Worm (Caenorhabditis elegans) whole organism, L2 larva: ENCODE results near the gene Y73C8C.8.

Experiments
- F13H6.1 ChIP-seq: sonication (generic microtip); optimal IDR thresholded peaks from 2 replicates; lab custom pipeline; 2016; ENCODE audit warnings: missing genetic modification characterization, missing compliant biosample characterization
- R02D3.7 ChIP-seq: fragments of 150-350 bp; optimal IDR thresholded peaks from 2 replicates; lab custom pipeline; 2014; ENCODE audit warnings: missing biosample characterization, missing genetic modification characterization
- Y55F3AM.14 ChIP-seq: fragments of 200-800 bp; sonication (Bioruptor generic); optimal IDR thresholded peaks from 2 replicates; lab custom pipeline; 2018; ENCODE audit warnings: mild to moderate bottlenecking, missing genetic modification characterization, missing compliant biosample characterization
- ZK546.5 ChIP-seq: sonication (generic microtip); optimal IDR thresholded peaks from 2 replicates; lab custom pipeline; 2017; ENCODE audit warnings: missing biosample characterization, missing genetic modification characterization
- alr-1 ChIP-seq: fragments of 150-350 bp; optimal IDR thresholded peaks from 2 replicates; lab custom pipeline; 2014; ENCODE audit warnings: missing biosample characterization, missing genetic modification characterization
- aly-2 ChIP-seq: fragments of 150-350 bp; optimal IDR thresholded peaks from 2 replicates; lab custom pipeline; 2014; ENCODE audit warnings: missing biosample characterization, missing genetic modification characterization
- ama-1 ChIP-seq: fragments of 150-350 bp; optimal IDR thresholded peaks from 2 replicates; lab custom pipeline; 2018; ENCODE audit warnings: inconsistent platforms
- blmp-1 ChIP-seq: sonication (generic microtip); optimal IDR thresholded peaks from 2 replicates; lab custom pipeline; 2017; ENCODE audit warnings: missing genetic modification characterization, mild to moderate bottlenecking, missing compliant biosample characterization, antibody characterized with exemption, moderate library complexity; ENCODE audit not compliant: insufficient read depth
- ceh-16 ChIP-seq: fragments of 150-350 bp; optimal IDR thresholded peaks from 2 replicates; lab custom pipeline; 2014; ENCODE audit warnings: missing biosample characterization, missing genetic modification characterization
- ceh-82 ChIP-seq: fragments of 150-350 bp; optimal IDR thresholded peaks from 2 replicates; lab custom pipeline; 2014; ENCODE audit warnings: missing biosample characterization, missing genetic modification characterization
- crh-2 ChIP-seq: sonication (generic microtip); optimal IDR thresholded peaks from 2 replicates; lab custom pipeline; 2017; ENCODE audit warnings: missing biosample characterization, missing genetic modification characterization
- elt-1 ChIP-seq: fragments of 150-350 bp; optimal IDR thresholded peaks from 2 replicates; lab custom pipeline; 2014; ENCODE audit warnings: missing biosample characterization, missing genetic modification characterization
- elt-3 ChIP-seq: sonication (generic microtip); optimal IDR thresholded peaks from 2 replicates; lab custom pipeline; 2017; ENCODE audit warnings: missing biosample characterization, missing genetic modification characterization
- fos-1 ChIP-seq: fragments of 150-350 bp; optimal IDR thresholded peaks from 2 replicates; lab custom pipeline; 2014; ENCODE audit warnings: missing biosample characterization, missing genetic modification characterization
- lin-11 ChIP-seq: fragments of 150-350 bp; sonication (generic microtip); optimal IDR thresholded peaks from 2 replicates; lab custom pipeline; 2014; ENCODE audit warnings: missing biosample characterization, missing genetic modification characterization, inconsistent platforms, mixed read lengths
- lin-13 ChIP-seq: fragments of 150-350 bp; optimal IDR thresholded peaks from 2 replicates; lab custom pipeline; 2014; ENCODE audit warnings: missing biosample characterization, missing genetic modification reagents, missing genetic modification characterization
- lin-39 ChIP-seq: fragments of 150-350 bp; optimal IDR thresholded peaks from 2 replicates; lab custom pipeline; 2014; ENCODE audit warnings: missing biosample characterization, missing genetic modification reagents, missing genetic modification characterization
- lsy-2 ChIP-seq, 2 experiments: fragments of 150-350 bp in 1 of 2; sonication (generic microtip) in 1 of 2; optimal IDR thresholded peaks; 2 replicates each; lab custom pipeline; 2014 to 2017; ENCODE audit warnings: missing biosample characterization in 2 of 2, missing genetic modification characterization in 2 of 2
- mab-5 ChIP-seq: fragments of 150-350 bp; optimal IDR thresholded peaks from 2 replicates; lab custom pipeline; 2014; ENCODE audit warnings: missing biosample characterization, missing genetic modification characterization
- mdl-1 ChIP-seq, 2 experiments: fragments of 150-350 bp in 1 of 2; sonication (generic microtip) in 1 of 2; optimal IDR thresholded peaks; 2 replicates each; lab custom pipeline; 2017; ENCODE audit warnings: missing biosample characterization in 2 of 2, missing genetic modification characterization in 2 of 2
- nhr-11 ChIP-seq: fragments of 150-350 bp; optimal IDR thresholded peaks from 2 replicates; lab custom pipeline; 2014; ENCODE audit warnings: missing biosample characterization, missing genetic modification characterization
- nhr-129 ChIP-seq: fragments of 150-350 bp; optimal IDR thresholded peaks from 2 replicates; lab custom pipeline; 2014; ENCODE audit warnings: missing biosample characterization, missing genetic modification characterization
- nhr-21 ChIP-seq: fragments of 150-350 bp; optimal IDR thresholded peaks from 2 replicates; lab custom pipeline; 2014; ENCODE audit warnings: missing biosample characterization, missing genetic modification characterization
- nhr-6 ChIP-seq: fragments of 150-350 bp; optimal IDR thresholded peaks from 2 replicates; lab custom pipeline; 2014; ENCODE audit warnings: missing biosample characterization, missing genetic modification characterization
- nhr-77 ChIP-seq: fragments of 150-350 bp; optimal IDR thresholded peaks from 2 replicates; lab custom pipeline; 2014; ENCODE audit warnings: missing biosample characterization, missing genetic modification characterization
- peb-1 ChIP-seq: fragments of 150-350 bp; optimal IDR thresholded peaks from 2 replicates; lab custom pipeline; 2014; ENCODE audit warnings: missing biosample characterization, missing genetic modification characterization
- sem-4 ChIP-seq: fragments of 150-350 bp; optimal IDR thresholded peaks from 2 replicates; lab custom pipeline; 2014; ENCODE audit warnings: missing biosample characterization, missing genetic modification reagents, missing genetic modification characterization
- skn-1 ChIP-seq: sonication (generic microtip); optimal IDR thresholded peaks from 2 replicates; lab custom pipeline; 2017; ENCODE audit warnings: missing biosample characterization, missing genetic modification characterization
- sma-9 ChIP-seq, 2 experiments: fragments of 150-350 bp in 1 of 2; sonication (generic microtip) in 1 of 2; optimal IDR thresholded peaks; 2 replicates each; lab custom pipeline; 2014 to 2016; ENCODE audit warnings: missing genetic modification characterization in 2 of 2, mild to moderate bottlenecking in 1 of 2, missing biosample characterization in 1 of 2, missing compliant biosample characterization in 1 of 2, missing genetic modification reagents in 1 of 2, moderate library complexity in 1 of 2
- unc-39 ChIP-seq: fragments of 150-350 bp; optimal IDR thresholded peaks from 2 replicates; lab custom pipeline; 2014; ENCODE audit warnings: missing biosample characterization, missing genetic modification characterization
- unc-55 ChIP-seq: fragments of 150-350 bp; sonication (generic microtip); optimal IDR thresholded peaks from 3 replicates; lab custom pipeline; 2014; ENCODE audit warnings: missing biosample characterization, missing genetic modification reagents, missing genetic modification characterization
- unc-62 ChIP-seq: fragments of 150-350 bp; optimal IDR thresholded peaks from 2 replicates; lab custom pipeline; 2014; ENCODE audit warnings: missing biosample characterization, missing genetic modification reagents, missing genetic modification characterization
- zag-1 ChIP-seq: fragments of 150-350 bp; optimal IDR thresholded peaks from 2 replicates; lab custom pipeline; 2014; ENCODE audit warnings: missing biosample characterization, missing genetic modification characterization
- ztf-1 ChIP-seq: fragments of 200-800 bp; sonication (Bioruptor generic); conservative IDR thresholded peaks from 2 replicates; pipeline ENCODE4 v1.3.6; 2022; ENCODE audit warnings: missing genetic modification characterization, missing compliant biosample characterization
- ztf-4 ChIP-seq: fragments of 150-350 bp; optimal IDR thresholded peaks from 2 replicates; lab custom pipeline; 2014; ENCODE audit warnings: missing biosample characterization, missing genetic modification characterization

Gene Y73C8C.8

DNA sequence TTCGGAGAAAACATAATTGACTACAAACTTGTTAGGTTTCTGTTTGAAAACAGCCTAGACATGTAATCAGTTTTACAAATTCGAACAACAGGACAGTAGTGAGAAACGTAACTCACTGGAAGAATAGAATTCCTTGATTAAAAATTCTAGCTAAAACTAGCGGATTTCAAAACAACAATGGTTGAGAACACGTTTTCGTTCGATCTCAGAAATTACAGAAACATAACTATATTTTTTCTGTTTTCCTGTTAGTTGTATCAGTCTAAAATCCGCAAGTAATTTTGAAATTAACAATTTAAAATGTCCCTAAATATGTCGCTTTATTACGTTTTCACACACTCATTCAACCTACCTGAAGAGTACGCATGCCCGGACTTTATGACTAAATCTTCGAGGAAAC lies 27.4 kb downstream of the Y73C8C.8 start, which contains the start of gene srt-8:
srt-8 (plus strand) TSS at position 301 of the 400 bp plus-strand sequence.
- TF ChIP-seq nhr-21 (no peak), unc-55 (GFP tag; lab: Kevin White, UChicago) (no peak), mdl-1 (tag; optimal IDR thresholded peaks at IDR 0.05; lab: Kevin White, UChicago) (no peak), alr-1 (tag; lab: Kevin White, UChicago) (no peak), R02D3.7 (tag; lab: Kevin White, UChicago) (no peak), aly-2 (tag; lab: Kevin White, UChicago) (no peak), ama-1 (lab: Kevin White, UChicago) (no peak)

- no peak for TF ChIP-seq lin-39 (tag; lab: Kevin White, UChicago)
Measured at ce11 chrV:3081471-3081870, 32.2 kb downstream of the Y73C8C.8 start, which contains the start of gene srt-7. srt-7 (plus strand) TSS chrV:3081771.

DNA sequence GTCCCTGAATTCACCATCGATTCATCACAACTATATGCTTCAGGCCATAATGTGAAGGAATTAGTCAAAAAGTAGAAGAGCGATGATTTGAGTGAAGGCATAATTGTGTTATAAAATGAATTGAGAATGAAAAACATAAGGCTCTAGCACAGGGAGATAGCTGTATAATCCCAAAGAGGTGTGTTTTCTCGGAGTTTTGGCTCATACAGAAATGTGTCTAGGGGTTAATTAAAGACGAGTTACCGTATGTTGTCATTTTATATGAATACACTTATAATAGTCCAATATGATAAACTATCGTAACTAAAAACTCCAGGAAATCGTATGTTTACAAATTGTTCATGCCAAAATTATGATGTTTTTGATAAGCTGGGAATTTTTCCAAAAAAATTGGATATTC lies 32.9 kb downstream of the Y73C8C.8 start, which contains the start of gene srt-5:
srt-5 (minus strand) TSS at position 101 of the 400 bp plus-strand sequence.
- TF ChIP-seq lsy-2 (tag; optimal IDR thresholded peaks at IDR 0.05; lab: Kevin White, UChicago) (no peak), Y55F3AM.14 (GFP tag; lab: Kevin White, UChicago) (no peak), nhr-6 (tag; lab: Kevin White, UChicago) (no peak), nhr-129 (tag; lab: Kevin White, UChicago) (no peak), ama-1 (lab: Kevin White, UChicago) (no peak), zag-1 (tag; lab: Kevin White, UChicago) (no peak), ceh-16 (no peak), nhr-11 (no peak), elt-3 (tag; lab: Kevin White, UChicago) (no peak), mdl-1 (tag; optimal IDR thresholded peaks at IDR 0.05; lab: Kevin White, UChicago) (no peak), fos-1 (tag; lab: Kevin White, UChicago) (no peak), R02D3.7 (tag; lab: Kevin White, UChicago) (no peak), ZK546.5 (tag; lab: Kevin White, UChicago) (no peak), nhr-21 (no peak), lin-13 (no peak), crh-2 (no peak), ztf-4 (tag; lab: Kevin White, UChicago) (no peak), sma-9 (GFP tag; optimal IDR thresholded peaks at IDR 0.05; lab: Kevin White, UChicago) (no peak), sma-9 (tag; optimal IDR thresholded peaks at IDR 0.05; lab: Kevin White, UChicago) (no peak), mab-5 (tag; lab: Kevin White, UChicago) (no peak)

DNA sequence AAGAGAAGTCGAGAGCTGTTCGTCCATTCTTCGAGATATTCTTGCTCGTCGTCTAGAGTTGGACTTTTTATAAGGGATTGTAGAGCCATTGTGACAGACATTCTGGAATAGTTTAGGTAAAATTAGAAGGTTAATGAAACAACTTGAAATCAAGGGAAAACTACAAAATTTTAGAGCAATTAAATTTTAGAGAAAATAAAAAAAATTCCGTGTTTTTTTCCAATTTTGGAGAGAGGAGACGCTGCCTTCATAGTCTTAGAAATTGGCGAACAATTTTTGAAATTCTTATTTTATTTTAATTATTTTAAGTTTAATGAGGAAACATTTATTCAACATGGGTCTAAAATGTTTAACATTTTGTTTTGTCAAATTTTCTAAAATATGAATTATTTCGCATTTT lies 42.1 kb downstream of the Y73C8C.8 start, which contains the start of gene C50H11.13:
C50H11.13 (minus strand) TSS at position 101 of the 400 bp plus-strand sequence.
- no peak for TF ChIP-seq ztf-4 (tag; lab: Kevin White, UChicago)
- no peak for TF ChIP-seq unc-55 (GFP tag; lab: Kevin White, UChicago)
- TF ChIP-seq nhr-11 = no peak
- no peak for TF ChIP-seq elt-3 (tag; lab: Kevin White, UChicago)
- TF ChIP-seq nhr-77 = no peak
- TF ChIP-seq nhr-6 (tag; lab: Kevin White, UChicago) = no peak
- TF ChIP-seq lin-11 (tag; lab: Kevin White, UChicago) = no peak
- no peak for TF ChIP-seq unc-62 (GFP tag; lab: Kevin White, UChicago)
- TF ChIP-seq mab-5 (tag; lab: Kevin White, UChicago) = no peak
- no peak for TF ChIP-seq peb-1
- no peak for TF ChIP-seq elt-1
- TF ChIP-seq ztf-1 (GFP tag; lab: Robert Waterston, UW) = no peak
- no peak for TF ChIP-seq aly-2 (tag; lab: Kevin White, UChicago)
- TF ChIP-seq unc-39 (tag; lab: Kevin White, UChicago) = no peak
- TF ChIP-seq ceh-82 (tag; lab: Kevin White, UChicago) = no peak
- no peak for TF ChIP-seq F13H6.1
- no peak for TF ChIP-seq skn-1 (tag; lab: Kevin White, UChicago)
- TF ChIP-seq blmp-1 (tag; lab: Kevin White, UChicago) = no peak
- TF ChIP-seq zag-1 (tag; lab: Kevin White, UChicago) = no peak
- no peak for TF ChIP-seq Y55F3AM.14 (GFP tag; lab: Kevin White, UChicago)

DNA sequence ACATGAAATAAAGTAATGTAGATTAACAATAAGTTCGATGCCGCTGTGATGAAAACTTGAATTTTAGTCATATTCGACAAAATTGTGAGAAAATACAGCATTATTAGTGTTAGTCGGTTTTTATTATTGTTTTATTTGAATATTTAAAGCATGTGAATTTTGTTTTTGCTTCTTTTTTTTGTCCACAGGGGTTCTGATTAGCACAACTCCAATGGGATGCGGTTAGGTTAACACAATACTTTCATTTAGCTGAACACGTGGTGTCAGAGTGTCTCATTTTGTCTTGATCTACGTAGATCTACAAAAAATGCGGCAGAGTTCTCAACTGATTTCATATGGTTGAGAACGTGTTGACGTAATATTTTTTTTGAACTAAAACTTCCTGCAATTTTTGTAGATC lies 44.5 kb downstream of the Y73C8C.8 start, which contains the start of gene str-40:
str-40 (minus strand) TSS at position 101 of the 400 bp plus-strand sequence.
- TF ChIP-seq unc-62 (GFP tag; lab: Kevin White, UChicago) = no peak
- TF ChIP-seq sem-4 (tag; lab: Kevin White, UChicago) = no peak
- no peak for TF ChIP-seq ama-1 (lab: Kevin White, UChicago)
- TF ChIP-seq, all 48 proteins: peak for 0
